Worm (Caenorhabditis elegans): Measurements from ENCODE around the gene lipl-8.

DNA sequence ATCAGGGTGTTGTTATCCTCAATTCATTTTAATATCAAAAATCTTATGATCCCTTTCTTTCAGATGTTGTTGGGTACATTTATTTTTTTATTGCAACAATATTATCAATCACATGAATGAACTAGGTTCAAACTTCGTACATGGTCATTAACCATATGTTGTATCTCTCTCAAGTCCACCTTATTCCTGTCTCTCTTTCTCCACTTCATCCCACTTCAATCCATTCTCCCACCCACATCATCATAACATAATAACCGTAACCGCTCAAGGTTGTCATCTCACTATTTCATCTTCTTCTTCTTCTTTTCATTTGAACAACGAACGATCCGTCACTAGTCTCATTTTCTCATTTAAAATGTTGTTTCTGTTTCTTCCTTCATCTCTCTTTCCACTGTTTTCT lies 23.1 kb downstream of the lipl-8 start:
- TF ChIP-seq ztf-3 (GFP tag; optimal IDR thresholded peaks at IDR 0.05) (no peak), F49E8.2 (tag; optimal IDR thresholded peaks at IDR 0.05; ENCODE audit: insufficient read depth) (no peak), lin-26 (GFP tag; IDR thresholded peaks at IDR 0.05) (no peak), attf-3 (GFP tag; conservative IDR thresholded peaks at IDR 0.05) (no peak), ztf-18 (tag; optimal IDR thresholded peaks at IDR 0.05) (no peak), hmg-20 (GFP tag; IDR thresholded peaks at IDR 0.05) (no peak), mxl-1 (tag; optimal IDR thresholded peaks at IDR 0.05) (no peak), egl-44 (GFP tag; IDR thresholded peaks at IDR 0.05) (no peak), let-607 (tag; optimal IDR thresholded peaks at IDR 0.05) (no peak), lin-54 (GFP tag; optimal IDR thresholded peaks at IDR 0.05) (no peak), ceh-100 (GFP tag; IDR thresholded peaks at IDR 0.05) (no peak), attf-5 (GFP tag; optimal IDR thresholded peaks at IDR 0.05) (no peak)
